Worm (Caenorhabditis elegans) whole organism, L1 larva: Measurements from ENCODE around the gene C08E8.1.

Source experiments
- C04F5.9 ChIP-seq: sonication (generic microtip); optimal IDR thresholded peaks from 2 replicates; lab custom pipeline; 2016; ENCODE audit warnings: missing genetic modification characterization, missing compliant biosample characterization
- C16A3.4 ChIP-seq: fragments of 150-350 bp; optimal IDR thresholded peaks from 2 replicates; lab custom pipeline; 2014; ENCODE audit warnings: missing biosample characterization, missing genetic modification characterization
- ama-1 ChIP-seq: fragments of 150-350 bp; optimal IDR thresholded peaks from 2 replicates; lab custom pipeline; 2014
- egl-27 ChIP-seq, 2 experiments: fragments of 150-350 bp in 1 of 2; sonication (generic microtip); optimal IDR thresholded peaks; 3 replicates each; lab custom pipeline; 2017 to 2018; ENCODE audit warnings: missing biosample characterization in 2 of 2, missing genetic modification characterization in 2 of 2, missing genetic modification reagents in 2 of 2
- elt-2 ChIP-seq: sonication (generic microtip); optimal IDR thresholded peaks from 2 replicates; lab custom pipeline; 2016; ENCODE audit warnings: missing genetic modification characterization, mild to moderate bottlenecking, inconsistent platforms, missing compliant biosample characterization, missing genetic modification reagents
- grh-1 ChIP-seq: fragments of 200-800 bp; sonication (Bioruptor generic); IDR thresholded peaks from 2 replicates; pipeline ENCODE4 v1.3.6; 2022; ENCODE audit warnings: missing genetic modification reagents, missing genetic modification characterization, missing compliant biosample characterization
- hlh-17 ChIP-seq: fragments of 200-800 bp; sonication (Bioruptor generic); optimal IDR thresholded peaks from 2 replicates; lab custom pipeline; 2018; ENCODE audit warnings: missing genetic modification characterization, mild to moderate bottlenecking, missing compliant biosample characterization, moderate library complexity, borderline replicate concordance
- irx-1 ChIP-seq: sonication (generic microtip); optimal IDR thresholded peaks from 2 replicates; lab custom pipeline; 2016; ENCODE audit warnings: missing genetic modification characterization, missing compliant biosample characterization
- lin-13 ChIP-seq: fragments of 150-350 bp; optimal IDR thresholded peaks from 2 replicates; lab custom pipeline; 2014; ENCODE audit warnings: missing biosample characterization, missing genetic modification reagents, missing genetic modification characterization
- lsy-2 ChIP-seq, 2 experiments: fragments of 150-350 bp; optimal IDR thresholded peaks; 2 replicates each; lab custom pipeline; 2014; ENCODE audit warnings: missing biosample characterization in 2 of 2, missing genetic modification characterization in 2 of 2
- nhr-20 ChIP-seq: sonication (generic microtip); optimal IDR thresholded peaks from 2 replicates; lab custom pipeline; 2016; ENCODE audit warnings: mild to moderate bottlenecking, missing genetic modification characterization, missing compliant biosample characterization
- pqm-1 ChIP-seq: sonication (generic microtip); optimal IDR thresholded peaks from 3 replicates; lab custom pipeline; 2017; ENCODE audit warnings: missing biosample characterization, missing genetic modification characterization
- snpc-4 ChIP-seq: fragments of 150-350 bp; optimal IDR thresholded peaks from 2 replicates; lab custom pipeline; 2014; ENCODE audit warnings: missing biosample characterization, missing genetic modification characterization

ce11 chrV:18410142-18410541, 47.8 kb upstream of the C08E8.1 start, which contains the start of gene srh-207:
- no peak for TF ChIP-seq irx-1 (tag; lab: Kevin White, UChicago)
- no peak for TF ChIP-seq hlh-17
- TF ChIP-seq ama-1: no peak
- no peak for TF ChIP-seq snpc-4 (tag; lab: Kevin White, UChicago)
- TF ChIP-seq lin-13 (GFP tag; lab: Kevin White, UChicago): no peak
- TF ChIP-seq egl-27 (tag; optimal IDR thresholded peaks at IDR 0.05; lab: Kevin White, UChicago): no peak
- TF ChIP-seq C16A3.4 (tag; lab: Kevin White, UChicago): no peak
- no peak for TF ChIP-seq pqm-1
- TF ChIP-seq lsy-2 (tag; optimal IDR thresholded peaks at IDR 0.05; lab: Kevin White, UChicago): no peak
- no peak for TF ChIP-seq nhr-20 (tag; lab: Kevin White, UChicago)
- no peak for TF ChIP-seq elt-2 (tag; lab: Kevin White, UChicago)
- no peak for TF ChIP-seq grh-1 (GFP tag; lab: Robert Waterston, UW)
- no peak for TF ChIP-seq C04F5.9 (tag; lab: Kevin White, UChicago)
